Fruit fly (Drosophila melanogaster): ENCODE results near the gene CG14434.

Gene CG14434

DNA sequence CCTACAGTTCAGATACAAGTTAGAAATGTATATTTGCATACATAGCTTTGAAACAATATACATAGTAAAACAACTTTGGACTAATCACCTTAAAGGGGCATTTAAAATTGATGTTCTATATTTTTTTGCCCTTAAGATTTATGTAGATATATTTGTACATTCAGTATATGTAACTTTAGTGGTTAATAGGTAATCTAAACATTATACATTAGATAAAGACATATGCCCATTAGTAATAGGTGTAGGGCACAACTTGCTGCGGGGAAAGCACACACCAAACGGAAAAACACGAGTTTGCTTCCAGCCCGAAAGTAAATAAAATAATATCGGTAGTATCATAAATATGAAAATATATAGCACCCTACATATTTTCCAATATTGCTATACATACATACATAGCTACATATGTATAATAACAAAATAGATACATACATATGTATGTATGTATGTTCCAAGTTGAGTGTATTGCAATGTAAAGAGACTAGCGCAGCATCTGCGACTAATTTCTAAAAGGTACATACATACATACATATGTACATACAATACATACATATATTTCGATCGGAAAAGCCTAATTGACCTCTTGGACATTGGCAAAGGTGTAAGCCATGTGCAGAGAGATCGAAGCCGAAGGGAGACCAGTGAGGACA lies 3.6 kb downstream of the CG14434 start, which contains the start of gene CG43736 (continued):
- peak; percentile 94 for TF ChIP-seq maf-S (GFP tag; optimal IDR thresholded peaks at IDR 0.05)
- TF ChIP-seq CG18011 (GFP tag; optimal IDR thresholded peaks at IDR 0.05): peak; percentile 70
- TF ChIP-seq hbn (GFP tag; IDR thresholded peaks at IDR 0.05; ENCODE audit: partially characterized antibody): no peak
- TF ChIP-seq gsb-n (tag; optimal IDR thresholded peaks at IDR 0.05): peak; percentile 89
- TF ChIP-seq run (tag; optimal IDR thresholded peaks at IDR 0.05): peak; percentile 93
- peak; percentile 83 for TF ChIP-seq fd64A (GFP tag; optimal IDR thresholded peaks at IDR 0.05)
- peak; percentile 77 for TF ChIP-seq CG11247 (GFP tag; IDR thresholded peaks at IDR 0.05)
- TF ChIP-seq hth (optimal IDR thresholded peaks at IDR 0.05): no peak
- TF ChIP-seq CG10654 (GFP tag; optimal IDR thresholded peaks at IDR 0.05): peak; percentile 94
- peak; percentile 91 for TF ChIP-seq Chrac-16 (GFP tag; optimal IDR thresholded peaks at IDR 0.05)
- peak; percentile 94 for TF ChIP-seq CG6813 (GFP tag; optimal IDR thresholded peaks at IDR 0.05)
- no peak for TF ChIP-seq z (GFP tag; IDR thresholded peaks at IDR 0.05)
- TF ChIP-seq ERR (GFP tag; optimal IDR thresholded peaks at IDR 0.05): peak; percentile 75
- TF ChIP-seq Xbp1 (GFP tag; optimal IDR thresholded peaks at IDR 0.05): peak; percentile 95
- peak; percentile 80 for TF ChIP-seq CG32772 (GFP tag; IDR thresholded peaks at IDR 0.05)
- peak; percentile 83 for TF ChIP-seq Jarid2 (GFP tag; optimal IDR thresholded peaks at IDR 0.05)
- TF ChIP-seq E2f1 (GFP tag; IDR thresholded peaks at IDR 0.05): peak; percentile 77
- peak; percentile 97 for TF ChIP-seq CG12391 (tag; optimal IDR thresholded peaks at IDR 0.05)
- peak; percentile 90 for TF ChIP-seq danr (GFP tag; IDR thresholded peaks at IDR 0.05)
- peak; percentile 89 for TF ChIP-seq Ada2b (GFP tag; IDR thresholded peaks at IDR 0.05)
- TF ChIP-seq CG12659 (GFP tag; optimal IDR thresholded peaks at IDR 0.05): peak; percentile 97
- TF ChIP-seq pum (GFP tag; optimal IDR thresholded peaks at IDR 0.05): peak; percentile 91
- TF ChIP-seq sqz (GFP tag; optimal IDR thresholded peaks at IDR 0.05): peak; percentile 59
- peak; percentile 94 for TF ChIP-seq CG6854 (GFP tag; optimal IDR thresholded peaks at IDR 0.05)
- peak; percentile 78 for TF ChIP-seq Hey (tag; optimal IDR thresholded peaks at IDR 0.05)
- TF ChIP-seq CG9609 (GFP tag; optimal IDR thresholded peaks at IDR 0.05): peak; percentile 92
- no peak for TF ChIP-seq mld (GFP tag; IDR thresholded peaks at IDR 0.05; ENCODE audit: partially characterized antibody)
- TF ChIP-seq pita (GFP tag; optimal IDR thresholded peaks at IDR 0.05): no peak
- TF ChIP-seq lola (GFP tag; optimal IDR thresholded peaks at IDR 0.05): peak in 1 of 3 experiments; percentile 95
- peak; percentile 63 for TF ChIP-seq Neu2 (GFP tag; optimal IDR thresholded peaks at IDR 0.05; ENCODE audit: borderline replicate concordance)
- TF ChIP-seq CG12071 (GFP tag; optimal IDR thresholded peaks at IDR 0.05): peak; percentile 95
- TF ChIP-seq slou (GFP tag; optimal IDR thresholded peaks at IDR 0.05): peak; percentile 87
- peak; percentile 78 for TF ChIP-seq CG7357 (GFP tag; IDR thresholded peaks at IDR 0.05)
- peak; percentile 84 for TF ChIP-seq al (GFP tag; IDR thresholded peaks at IDR 0.05)
- peak; percentile 88 for TF ChIP-seq CG10462 (GFP tag; optimal IDR thresholded peaks at IDR 0.05)
- TF ChIP-seq CG1233 (GFP tag; optimal IDR thresholded peaks at IDR 0.05): no peak
- TF ChIP-seq CG15011 (GFP tag; optimal IDR thresholded peaks at IDR 0.05): peak; percentile 95
- peak; percentile 85 for TF ChIP-seq CG10431 (GFP tag; optimal IDR thresholded peaks at IDR 0.05)
- TF ChIP-seq pb (GFP tag; optimal IDR thresholded peaks at IDR 0.05): peak; percentile 85
- TF ChIP-seq cwo (GFP tag; optimal IDR thresholded peaks at IDR 0.05): peak; percentile 93
- TF ChIP-seq CG9215 (GFP tag; IDR thresholded peaks at IDR 0.05): peak; percentile 83
- peak; percentile 91 for TF ChIP-seq CG12155 (GFP tag; optimal IDR thresholded peaks at IDR 0.05)
- peak; percentile 95 for TF ChIP-seq CG8388 (GFP tag; optimal IDR thresholded peaks at IDR 0.05)
- TF ChIP-seq pho (GFP tag; optimal IDR thresholded peaks at IDR 0.05): peak; percentile 93
- TF ChIP-seq ase (GFP tag; IDR thresholded peaks at IDR 0.05): peak; percentile 86
- TF ChIP-seq zen2 (GFP tag; IDR thresholded peaks at IDR 0.05; ENCODE audit: partially characterized antibody): no peak
- peak; percentile 98 for TF ChIP-seq Ets65A (GFP tag)
- peak; percentile 97 for TF ChIP-seq CG10979 (tag; optimal IDR thresholded peaks at IDR 0.05)
- TF ChIP-seq zen (tag; optimal IDR thresholded peaks at IDR 0.05): peak; percentile 92
- peak; percentile 94 for TF ChIP-seq Hr3 (GFP tag; optimal IDR thresholded peaks at IDR 0.05)
